ENCODE assay signal across 2 worm cellular contexts in genomic region chrIII:5615675-5616074, ce11.
TF ChIP-seq lines count a peak whose summit lies in the region.

No protein-coding gene starts in this region.

TF ChIP-seq in whole organism, L3 larva, 47 proteins besides CTCF, POLR2A, EP300 and RAD21:
- TF ChIP-seq nfya-1 (tag; optimal IDR thresholded peaks at IDR 0.05; lab: Kevin White, UChicago; ENCODE audit: insufficient read depth) (peak; percentile 56), hmg-11 (tag; optimal IDR thresholded peaks at IDR 0.05; lab: Kevin White, UChicago) (no peak)

TF ChIP-seq in whole organism, late embryonic, 69 proteins besides CTCF, POLR2A, EP300 and RAD21:
- TF ChIP-seq nhr-232 (tag; optimal IDR thresholded peaks at IDR 0.05; lab: Kevin White, UChicago): no peak
- TF ChIP-seq sox-2 (GFP tag; IDR thresholded peaks at IDR 0.05; lab: Robert Waterston, UW): no peak
- TF ChIP-seq nfya-1 (tag; optimal IDR thresholded peaks at IDR 0.05; lab: Kevin White, UChicago): peak; percentile 56
- TF ChIP-seq pag-3 (tag; optimal IDR thresholded peaks at IDR 0.05; lab: Kevin White, UChicago; ENCODE audit: borderline replicate concordance): no peak
- TF ChIP-seq pax-1 (tag; optimal IDR thresholded peaks at IDR 0.05; lab: Kevin White, UChicago): no peak

Comparison
In these comparisons a context has a peak if more than half of its experiments do, and no peak if none do; other contexts are left out.
1. Of the 9 proteins assayed by ChIP-seq in both whole organism, late embryonic and whole organism, L3 larva: peak only in whole organism, late embryonic: none; only in whole organism, L3 larva: none; in both: nfya-1; in neither: 8.